Worm (Caenorhabditis elegans): Measurements from ENCODE around the gene Y50D4A.4.

Gene Y50D4A.4

DNA sequence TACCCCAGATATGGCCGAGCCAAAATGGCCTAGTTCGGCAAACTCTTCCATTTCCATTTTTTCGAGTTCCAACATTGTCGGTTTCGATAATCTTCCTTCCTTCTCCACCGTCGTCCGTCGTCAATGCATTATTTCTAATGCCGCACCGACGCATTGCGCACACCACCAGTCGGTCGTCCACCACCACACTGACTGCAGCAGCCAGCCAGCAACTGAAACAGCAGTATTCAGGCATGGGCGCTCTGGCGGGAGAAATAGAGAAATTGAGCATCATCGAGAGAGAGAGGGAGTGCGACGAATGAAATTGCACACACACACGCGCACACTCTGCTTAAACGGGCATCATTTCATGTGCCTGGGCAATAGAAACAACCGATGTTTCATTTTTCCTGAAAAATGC lies 42.0 kb downstream of the Y50D4A.4 start (continued):
- TF ChIP-seq nhr-90 (tag; optimal IDR thresholded peaks at IDR 0.05) (peak; percentile 27), madf-10 (tag; optimal IDR thresholded peaks at IDR 0.05) (peak; percentile 32), dox-1 (GFP tag; IDR thresholded peaks at IDR 0.05) (peak; percentile 75), ztf-22 (GFP tag; optimal IDR thresholded peaks at IDR 0.05) (no peak), lin-40 (tag; optimal IDR thresholded peaks at IDR 0.05) (peak; percentile 36), nhr-27 (tag; optimal IDR thresholded peaks at IDR 0.05) (no peak), K12H6.12 (tag; optimal IDR thresholded peaks at IDR 0.05) (peak; percentile 58), hlh-26 (GFP tag; conservative IDR thresholded peaks at IDR 0.05) (no peak), Y53G8AR.9 (GFP tag; conservative IDR thresholded peaks at IDR 0.05) (0 out of 2 replicates have a peak, but pooled peaks have one; percentile 11), F22D6.2 (tag; optimal IDR thresholded peaks at IDR 0.05) (no peak), hrde-1 (tag; optimal IDR thresholded peaks at IDR 0.05; ENCODE audit: borderline replicate concordance) (no peak), unc-62 (GFP tag; optimal IDR thresholded peaks at IDR 0.05) (no peak), attf-5 (GFP tag; optimal IDR thresholded peaks at IDR 0.05) (peak; percentile 78), fkh-3 (tag; optimal IDR thresholded peaks at IDR 0.05) (no peak), ztf-6 (GFP tag; IDR thresholded peaks at IDR 0.05) (0 out of 2 replicates have a peak, but pooled peaks have one; percentile 37), attf-3 (GFP tag; conservative IDR thresholded peaks at IDR 0.05) (no peak), B0019.2 (GFP tag; conservative IDR thresholded peaks at IDR 0.05) (no peak), tbx-9 (tag; optimal IDR thresholded peaks at IDR 0.05; ENCODE audit: borderline replicate concordance) (no peak), zim-3 (tag; optimal IDR thresholded peaks at IDR 0.05) (no peak), F57A8.1 (GFP tag; optimal IDR thresholded peaks at IDR 0.05) (peak; percentile 24), ztf-18 (tag; optimal IDR thresholded peaks at IDR 0.05) (peak; percentile 46), mcd-1 (GFP tag; IDR thresholded peaks at IDR 0.05) (peak; percentile 39; the same call in 1 of the 2 replicates), F55B11.4 (tag; optimal IDR thresholded peaks at IDR 0.05; ENCODE audit: borderline replicate concordance, insufficient read depth) (no peak), nfyb-1 (GFP tag; IDR thresholded peaks at IDR 0.05) (peak; percentile 63), tbp1 (GFP tag; optimal IDR thresholded peaks at IDR 0.05) (peak; percentile 27), die-1 (tag; optimal IDR thresholded peaks at IDR 0.05) (peak; percentile 18), ekl-4 (GFP tag; IDR thresholded peaks at IDR 0.05) (peak; percentile 32), hmg-1.2 (GFP tag; IDR thresholded peaks at IDR 0.05) (peak; percentile 27; the same call in 1 of the 2 replicates), T26A5.8 (tag; optimal IDR thresholded peaks at IDR 0.05) (no peak), lir-1 (GFP tag; conservative IDR thresholded peaks at IDR 0.05) (no peak), rcor-1 (GFP tag; IDR thresholded peaks at IDR 0.05) (no peak), K11D2.4 (GFP tag; IDR thresholded peaks at IDR 0.05) (no peak)

DNA sequence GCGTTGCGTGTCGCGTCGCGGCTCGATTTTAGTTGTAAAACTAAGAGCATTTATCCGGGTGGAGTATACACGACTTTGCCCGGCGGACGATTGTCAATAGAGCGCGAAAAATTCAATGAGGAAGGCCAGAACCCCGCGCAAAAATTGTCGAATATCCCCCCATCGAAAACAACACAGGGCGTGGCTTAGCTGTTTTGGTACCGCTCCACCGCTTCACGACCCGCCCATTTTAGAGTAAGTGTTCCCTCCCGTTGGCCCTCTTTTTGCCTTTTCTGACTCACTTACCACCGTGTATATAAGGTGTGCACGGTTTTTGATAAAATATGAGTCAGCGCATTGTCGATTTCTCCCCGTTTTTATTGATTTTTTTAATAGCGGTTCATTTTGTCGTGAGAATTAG lies 42.5 kb downstream of the Y50D4A.4 start:
- TF ChIP-seq Y56A3A.18 (GFP tag; IDR thresholded peaks at IDR 0.05) (0 out of 2 replicates have a peak, but pooled peaks have one; percentile 17), egl-18 (GFP tag; IDR thresholded peaks at IDR 0.05) (0 out of 2 replicates have a peak, but pooled peaks have one; percentile 32), madf-10 (tag; optimal IDR thresholded peaks at IDR 0.05) (no peak), nhr-90 (tag; optimal IDR thresholded peaks at IDR 0.05) (no peak), F39B2.1 (GFP tag; IDR thresholded peaks at IDR 0.05) (no peak)

DNA sequence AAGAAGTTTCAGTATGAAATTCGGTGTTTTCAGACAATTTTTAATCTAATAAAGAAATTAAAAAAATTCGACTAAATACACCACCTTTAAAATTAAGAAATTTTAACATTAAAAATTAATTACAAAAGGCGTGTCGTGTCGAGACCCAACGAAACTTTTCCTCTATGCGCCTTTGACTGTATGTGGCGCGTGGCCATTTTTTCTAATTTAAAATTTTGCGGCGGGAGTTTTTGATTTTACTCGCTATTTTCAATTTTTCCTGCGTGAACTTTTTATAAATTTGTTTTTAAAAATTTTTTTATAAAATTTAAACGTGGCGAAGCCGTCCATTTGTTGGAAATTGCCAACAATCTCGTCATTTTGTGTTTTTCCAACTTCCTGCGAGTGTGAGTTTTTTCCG lies 43.2 kb downstream of the Y50D4A.4 start:
- TF ChIP-seq ztf-25 (GFP tag; IDR thresholded peaks at IDR 0.05): no peak
- TF ChIP-seq dox-1 (GFP tag; IDR thresholded peaks at IDR 0.05): peak; percentile 36
- peak; percentile 57; the same call in 1 of the 2 replicates for TF ChIP-seq mcd-1 (GFP tag; IDR thresholded peaks at IDR 0.05)
- peak; percentile 15 for TF ChIP-seq snpc-1.3 (tag; optimal IDR thresholded peaks at IDR 0.05; ENCODE audit: insufficient read depth)
- peak in 1 of 3 experiments; percentile 10 for TF ChIP-seq lin-35 (GFP tag; optimal IDR thresholded peaks at IDR 0.05)
- TF ChIP-seq him-1 (tag; optimal IDR thresholded peaks at IDR 0.05): no peak
- TF ChIP-seq rcor-1 (GFP tag; IDR thresholded peaks at IDR 0.05): peak; percentile 40; the same call in 1 of the 2 replicates
- TF ChIP-seq hsf-1 (GFP tag; IDR thresholded peaks at IDR 0.05): peak; percentile 71
- TF ChIP-seq ets-4 (GFP tag; optimal IDR thresholded peaks at IDR 0.05): no peak
- TF ChIP-seq unc-130 (GFP tag; optimal IDR thresholded peaks at IDR 0.05): peak; percentile 43
- TF ChIP-seq nfyb-1 (GFP tag; IDR thresholded peaks at IDR 0.05): 0 out of 2 replicates have a peak, but pooled peaks have one; percentile 17
- TF ChIP-seq Y56A3A.18 (GFP tag; IDR thresholded peaks at IDR 0.05): no peak
- no peak for TF ChIP-seq F49E8.2 (tag; optimal IDR thresholded peaks at IDR 0.05; ENCODE audit: insufficient read depth)
- peak; percentile 34 for TF ChIP-seq snpc-1.1 (tag; optimal IDR thresholded peaks at IDR 0.05; ENCODE audit: insufficient read depth)
- TF ChIP-seq cebp-1 (GFP tag; IDR thresholded peaks at IDR 0.05): no peak
- TF ChIP-seq cebp-1 (tag; optimal IDR thresholded peaks at IDR 0.05): no peak

Data from whole organism, young adult.